Fruit fly (Drosophila melanogaster) whole organism, embryonic: ENCODE measurements around the gene pigs.

Experiments
- Asciz ChIP-seq: fragments of 200-800 bp; sonication (Bioruptor generic); optimal IDR thresholded peaks from 2 replicates; lab custom pipeline; 2017; ENCODE audit warnings: missing biosample characterization, mild to moderate bottlenecking, missing genetic modification characterization, missing genetic modification reagents
- CG10543 ChIP-seq: fragments of 200-800 bp; sonication (Bioruptor generic); optimal IDR thresholded peaks from 3 replicates; lab custom pipeline; 2017; ENCODE audit warnings: missing biosample characterization, mild to moderate bottlenecking, missing genetic modification characterization, moderate library complexity
- CG11723 ChIP-seq: fragments of 200-800 bp; sonication (Bioruptor generic); optimal IDR thresholded peaks from 2 replicates; lab custom pipeline; 2017; ENCODE audit warnings: missing biosample characterization, mild to moderate bottlenecking, missing genetic modification characterization
- CG12299 ChIP-seq: fragments of 200-800 bp; sonication (Bioruptor generic); optimal IDR thresholded peaks from 2 replicates; lab custom pipeline; 2018; ENCODE audit warnings: missing biosample characterization, mild to moderate bottlenecking, missing genetic modification characterization
- CG17568 ChIP-seq: fragments of 200-800 bp; sonication (Bioruptor generic); optimal IDR thresholded peaks from 2 replicates; lab custom pipeline; 2018; ENCODE audit warnings: missing biosample characterization, mild to moderate bottlenecking, missing genetic modification characterization, moderate library complexity
- CG17802 ChIP-seq: fragments of 200-800 bp; sonication (Bioruptor generic); optimal IDR thresholded peaks from 2 replicates; lab custom pipeline; 2018; ENCODE audit warnings: missing biosample characterization, mild to moderate bottlenecking, missing genetic modification characterization, moderate library complexity
- CG17829 ChIP-seq: fragments of 200-800 bp; optimal IDR thresholded peaks from 2 replicates; lab custom pipeline; 2019; ENCODE audit warnings: missing biosample characterization, mild to moderate bottlenecking, missing genetic modification characterization, moderate library complexity
- CG17912 ChIP-seq: fragments of 200-800 bp; sonication (Bioruptor generic); optimal IDR thresholded peaks from 2 replicates; lab custom pipeline; 2018; ENCODE audit warnings: missing biosample characterization, mild to moderate bottlenecking, missing genetic modification characterization
- CG1792 ChIP-seq: fragments of 200-800 bp; sonication (Bioruptor generic); optimal IDR thresholded peaks from 2 replicates; lab custom pipeline; 2016; ENCODE audit warnings: missing biosample characterization, missing genetic modification characterization
- CG18476 ChIP-seq: fragments of 200-800 bp; sonication (Bioruptor generic); optimal IDR thresholded peaks from 2 replicates; lab custom pipeline; 2016; ENCODE audit warnings: missing biosample characterization, mild to moderate bottlenecking, missing genetic modification characterization
- CG2889 ChIP-seq: fragments of 200-800 bp; sonication (Bioruptor generic); IDR thresholded peaks from 3 replicates; pipeline ENCODE4 v1.3.6; 2022; ENCODE audit warnings: missing biosample characterization, missing genetic modification characterization
- CG31441 ChIP-seq: fragments of 200-800 bp; sonication (Bioruptor generic); IDR thresholded peaks from 2 replicates; pipeline ENCODE4 v1.3.6; 2022; ENCODE audit warnings: missing biosample characterization, missing genetic modification characterization
- CG3163 ChIP-seq: fragments of 200-800 bp; sonication (Bioruptor generic); optimal IDR thresholded peaks from 3 replicates; lab custom pipeline; 2016; ENCODE audit warnings: missing biosample characterization, missing genetic modification characterization
- CG42726 ChIP-seq: fragments of 200-800 bp; sonication (Bioruptor generic); IDR thresholded peaks from 2 replicates; pipeline ENCODE4 v1.3.6; 2022; ENCODE audit warnings: missing biosample characterization, missing genetic modification characterization; ENCODE audit not compliant: partially characterized antibody
- CG5180 ChIP-seq: fragments of 200-800 bp; sonication (Bioruptor generic); optimal IDR thresholded peaks from 3 replicates; lab custom pipeline; 2017; ENCODE audit warnings: missing biosample characterization, missing genetic modification characterization, mild to moderate bottlenecking, moderate library complexity, missing genetic modification reagents
- CG8478 ChIP-seq: fragments of >200 bp; optimal IDR thresholded peaks from 2 replicates; lab custom pipeline; 2018
- CG8924 ChIP-seq: fragments of 200-800 bp; optimal IDR thresholded peaks from 3 replicates; lab custom pipeline; 2019; ENCODE audit warnings: missing biosample characterization, mild to moderate bottlenecking, missing genetic modification characterization, moderate library complexity
- CG9727 ChIP-seq: fragments of 200-800 bp; sonication (Bioruptor generic); optimal IDR thresholded peaks from 3 replicates; lab custom pipeline; 2017; ENCODE audit warnings: missing biosample characterization, mild to moderate bottlenecking, missing genetic modification characterization
- Chrac-16 ChIP-seq: fragments of 200-800 bp; sonication (Bioruptor generic); optimal IDR thresholded peaks from 3 replicates; lab custom pipeline; 2016; ENCODE audit warnings: missing biosample characterization, missing genetic modification characterization
- Dip3 ChIP-seq: fragments of 200-800 bp; sonication (Bioruptor generic); optimal IDR thresholded peaks from 3 replicates; lab custom pipeline; 2016; ENCODE audit warnings: missing biosample characterization, missing genetic modification characterization
- Doc3 ChIP-seq: fragments of 200-800 bp; sonication (Bioruptor generic); IDR thresholded peaks from 3 replicates; pipeline ENCODE4 v1.3.6; 2022; ENCODE audit warnings: missing biosample characterization, missing genetic modification characterization; ENCODE audit not compliant: partially characterized antibody
- Drgx ChIP-seq: fragments of 200-800 bp; sonication (Bioruptor generic); IDR thresholded peaks from 2 replicates; pipeline ENCODE4 v1.3.6; 2022; ENCODE audit warnings: missing biosample characterization, missing genetic modification characterization
- HLH4C ChIP-seq: fragments of 200-800 bp; sonication (Bioruptor generic); IDR thresholded peaks from 3 replicates; pipeline ENCODE4 v1.3.6; 2022; ENCODE audit warnings: missing biosample characterization, missing genetic modification characterization; ENCODE audit not compliant: partially characterized antibody
- Hr3 ChIP-seq: fragments of 200-800 bp; sonication (Bioruptor generic); optimal IDR thresholded peaks from 3 replicates; lab custom pipeline; 2016; ENCODE audit warnings: missing biosample characterization, missing genetic modification characterization
- Nf-YC ChIP-seq: fragments of 200-800 bp; optimal IDR thresholded peaks from 3 replicates; lab custom pipeline; 2019; ENCODE audit warnings: missing biosample characterization, mild to moderate bottlenecking, missing genetic modification characterization, moderate library complexity
- NfI ChIP-seq: fragments of 200-800 bp; sonication (Bioruptor generic); optimal IDR thresholded peaks from 3 replicates; lab custom pipeline; 2018; ENCODE audit warnings: missing biosample characterization, mild to moderate bottlenecking, missing genetic modification characterization, moderate library complexity
- Opbp ChIP-seq: fragments of 200-800 bp; sonication (Bioruptor generic); IDR thresholded peaks from 3 replicates; pipeline ENCODE4 v1.3.6; 2022; ENCODE audit warnings: missing biosample characterization, missing genetic modification characterization; ENCODE audit not compliant: partially characterized antibody
- Optix ChIP-seq: fragments of 200-800 bp; sonication (Bioruptor generic); IDR thresholded peaks from 3 replicates; pipeline ENCODE4 v1.3.6; 2022; ENCODE audit warnings: missing biosample characterization, missing genetic modification characterization
- Sox100B ChIP-seq: fragments of 200-800 bp; sonication (Bioruptor generic); optimal IDR thresholded peaks from 3 replicates; lab custom pipeline; 2018; ENCODE audit warnings: missing biosample characterization, mild to moderate bottlenecking, missing genetic modification characterization
- Sry-δ ChIP-seq: fragments of 200-800 bp; sonication (Bioruptor generic); optimal IDR thresholded peaks from 2 replicates; lab custom pipeline; 2016; ENCODE audit warnings: missing biosample characterization, missing genetic modification characterization
- ac ChIP-seq: fragments of 200-800 bp; sonication (Bioruptor generic); optimal IDR thresholded peaks from 3 replicates; lab custom pipeline; 2017; ENCODE audit warnings: missing biosample characterization, mild to moderate bottlenecking, missing genetic modification characterization
- ase ChIP-seq: fragments of 200-800 bp; sonication (Bioruptor generic); IDR thresholded peaks from 3 replicates; pipeline ENCODE4 v1.3.6; 2022; ENCODE audit warnings: missing biosample characterization, missing genetic modification characterization
- ash1 ChIP-seq: fragments of 200-800 bp; sonication (Bioruptor generic); optimal IDR thresholded peaks from 2 replicates; lab custom pipeline; 2018; ENCODE audit warnings: missing biosample characterization, mild to moderate bottlenecking, missing genetic modification characterization
- br ChIP-seq: fragments of >200 bp; optimal IDR thresholded peaks from 2 replicates; lab custom pipeline; 2017
- da ChIP-seq: fragments of 200-800 bp; sonication (Bioruptor generic); optimal IDR thresholded peaks from 2 replicates; lab custom pipeline; 2016; ENCODE audit warnings: missing biosample characterization, missing genetic modification characterization
- dan ChIP-seq: fragments of 200-800 bp; sonication (Bioruptor generic); IDR thresholded peaks from 2 replicates; pipeline ENCODE4 v1.3.6; 2022; ENCODE audit warnings: missing biosample characterization, missing genetic modification characterization
- dm ChIP-seq: fragments of 200-800 bp; sonication (Bioruptor generic); optimal IDR thresholded peaks from 3 replicates; lab custom pipeline; 2016; ENCODE audit warnings: missing biosample characterization, missing genetic modification characterization
- dpn ChIP-seq, 2 experiments: fragments of 200-800 bp; sonication (Bioruptor generic); optimal IDR thresholded peaks; 3 replicates each; lab custom pipeline; 2016; ENCODE audit warnings: missing biosample characterization in 2 of 2, missing genetic modification characterization in 2 of 2
- gt ChIP-seq: fragments of 200-800 bp; sonication (Bioruptor generic); IDR thresholded peaks from 2 replicates; pipeline ENCODE4 v1.3.6; 2022; ENCODE audit warnings: missing biosample characterization, missing genetic modification characterization
- ham ChIP-seq: fragments of 200-800 bp; sonication (Bioruptor generic); IDR thresholded peaks from 2 replicates; pipeline ENCODE4 v1.3.6; 2022; ENCODE audit warnings: missing biosample characterization, missing genetic modification characterization
- hb ChIP-seq: fragments of 200-800 bp; sonication (Bioruptor generic); IDR thresholded peaks from 3 replicates; pipeline ENCODE4 v1.3.6; 2022; ENCODE audit warnings: missing biosample characterization, missing genetic modification characterization; ENCODE audit not compliant: partially characterized antibody
- hbn ChIP-seq: fragments of 200-800 bp; sonication (Bioruptor generic); IDR thresholded peaks from 2 replicates; pipeline ENCODE4 v1.3.6; 2022; ENCODE audit warnings: missing biosample characterization, missing genetic modification characterization; ENCODE audit not compliant: partially characterized antibody
- ind ChIP-seq: fragments of 200-800 bp; sonication (Bioruptor generic); optimal IDR thresholded peaks from 3 replicates; lab custom pipeline; 2016; ENCODE audit warnings: missing biosample characterization, missing genetic modification characterization
- mld ChIP-seq: fragments of 200-800 bp; sonication (Bioruptor generic); IDR thresholded peaks from 3 replicates; pipeline ENCODE4 v1.3.6; 2022; ENCODE audit warnings: missing biosample characterization, missing genetic modification characterization; ENCODE audit not compliant: partially characterized antibody
- nmo ChIP-seq: fragments of 200-800 bp; sonication (Bioruptor generic); optimal IDR thresholded peaks from 2 replicates; lab custom pipeline; 2018; ENCODE audit warnings: missing biosample characterization, mild to moderate bottlenecking, missing genetic modification characterization, moderate library complexity
- pita ChIP-seq: fragments of 200-800 bp; sonication (Bioruptor generic); optimal IDR thresholded peaks from 2 replicates; lab custom pipeline; 2017; ENCODE audit warnings: missing biosample characterization, mild to moderate bottlenecking, missing genetic modification characterization
- run ChIP-seq: fragments of 200-800 bp; sonication (Bioruptor generic); optimal IDR thresholded peaks from 3 replicates; lab custom pipeline; 2018; ENCODE audit warnings: missing biosample characterization, mild to moderate bottlenecking, missing genetic modification characterization
- scrt ChIP-seq: fragments of 200-800 bp; sonication (Bioruptor generic); optimal IDR thresholded peaks from 2 replicates; lab custom pipeline; 2018; ENCODE audit warnings: missing biosample characterization, mild to moderate bottlenecking, missing genetic modification characterization, moderate library complexity
- stwl ChIP-seq: fragments of 200-800 bp; sonication (Bioruptor generic); optimal IDR thresholded peaks from 3 replicates; lab custom pipeline; 2018; ENCODE audit warnings: missing biosample characterization, mild to moderate bottlenecking, missing genetic modification characterization, moderate library complexity
- unpg ChIP-seq: fragments of 200-800 bp; sonication (Bioruptor generic); optimal IDR thresholded peaks from 3 replicates; lab custom pipeline; 2018; ENCODE audit warnings: missing biosample characterization, mild to moderate bottlenecking, missing genetic modification characterization, moderate library complexity
- zfh2 ChIP-seq: fragments of 200-800 bp; sonication (Bioruptor generic); optimal IDR thresholded peaks from 2 replicates; lab custom pipeline; 2016; ENCODE audit warnings: missing biosample characterization, missing genetic modification characterization

The pigs gene

dm6 chrX:6694979-6695388, 95.1 kb downstream of the pigs start, which contains the start of gene CG14442 (continued):
- peak; percentile 17 for TF ChIP-seq CG18476 (GFP tag; lab: Kevin White, UChicago)
- TF ChIP-seq Asciz (GFP tag; lab: Kevin White, UChicago), result no peak
- TF ChIP-seq CG31441, result no peak
- no peak for TF ChIP-seq Optix (GFP tag; lab: Robert Waterston, UW)
- TF ChIP-seq CG1792, result no peak
- TF ChIP-seq CG42726 (GFP tag; lab: Robert Waterston, UW), result peak; percentile 86
- TF ChIP-seq CG2889, result no peak
- TF ChIP-seq stwl (tag; lab: Kevin White, UChicago), result peak; percentile 98
- TF ChIP-seq ind (GFP tag; lab: Kevin White, UChicago), result peak; percentile 21
- no peak for TF ChIP-seq CG17802
- TF ChIP-seq hbn, result peak; percentile 93
- no peak for TF ChIP-seq ham (GFP tag; lab: Robert Waterston, UW)
- no peak for TF ChIP-seq gt
- peak; percentile 88 for TF ChIP-seq Sry-δ (GFP tag; lab: Kevin White, UChicago)
- no peak for TF ChIP-seq CG3163 (GFP tag; lab: Kevin White, UChicago)
- TF ChIP-seq ash1, result no peak
- TF ChIP-seq CG12299 (tag; lab: Kevin White, UChicago), result peak; percentile 29
- TF ChIP-seq unpg (GFP tag; lab: Kevin White, UChicago), result peak; percentile 23
- no peak for TF ChIP-seq br
- peak; percentile 8 for TF ChIP-seq NfI (GFP tag; lab: Kevin White, UChicago)
- TF ChIP-seq dan (GFP tag; lab: Robert Waterston, UW), result no peak
- TF ChIP-seq CG17912, result no peak
- TF ChIP-seq Nf-YC, result peak; percentile 27
- TF ChIP-seq dm (GFP tag; lab: Kevin White, UChicago), result no peak
- peak; percentile 6 for TF ChIP-seq CG5180 (GFP tag; lab: Kevin White, UChicago)
- TF ChIP-seq nmo (GFP tag; lab: Kevin White, UChicago), result peak; percentile 62
- peak; percentile 95 for TF ChIP-seq hb (GFP tag; lab: Robert Waterston, UW)
- TF ChIP-seq mld, result peak; percentile 82; the same call in 2 of the 3 replicates
- peak; percentile 1 for TF ChIP-seq CG10543 (GFP tag; lab: Kevin White, UChicago)
- TF ChIP-seq Hr3 (GFP tag; lab: Kevin White, UChicago), result no peak
- TF ChIP-seq da (GFP tag; lab: Kevin White, UChicago), result no peak
- TF ChIP-seq CG8924 (tag; lab: Kevin White, UChicago), result peak; percentile 29
- no peak for TF ChIP-seq Sox100B (GFP tag; lab: Kevin White, UChicago)
- TF ChIP-seq Doc3 (GFP tag; lab: Robert Waterston, UW), result peak; percentile 93
- TF ChIP-seq run, result no peak
- no peak for TF ChIP-seq Drgx
- no peak for TF ChIP-seq pita (GFP tag; lab: Kevin White, UChicago)
- TF ChIP-seq dpn (GFP tag; optimal IDR thresholded peaks at IDR 0.05; lab: Kevin White, UChicago), result peak; percentile 33 to 50
- TF ChIP-seq HLH4C, result peak; percentile 94
- no peak for TF ChIP-seq Dip3 (GFP tag; lab: Kevin White, UChicago)
- peak; percentile 50 for TF ChIP-seq CG17829 (tag; lab: Kevin White, UChicago)
- peak; percentile 2 for TF ChIP-seq CG9727
- TF ChIP-seq CG17568 (GFP tag; lab: Kevin White, UChicago), result no peak
- TF ChIP-seq zfh2, result peak; percentile 25
- TF ChIP-seq scrt (GFP tag; lab: Kevin White, UChicago), result no peak
- no peak for TF ChIP-seq CG8478 (lab: Kevin White, UChicago)
- no peak for TF ChIP-seq ase (GFP tag; lab: Robert Waterston, UW)
- no peak for TF ChIP-seq CG11723 (GFP tag; lab: Kevin White, UChicago)
- TF ChIP-seq Opbp (GFP tag; lab: Robert Waterston, UW), result peak; percentile 88; the same call in 2 of the 3 replicates
- TF ChIP-seq Chrac-16 (GFP tag; lab: Kevin White, UChicago), result no peak
- TF ChIP-seq ac (GFP tag; lab: Kevin White, UChicago), result no peak
